Fruit fly (Drosophila melanogaster) whole organism, embryonic: ENCODE data around the gene mal.

Experiments used
- C15 ChIP-seq: fragments of 200-800 bp; sonication (Bioruptor generic); IDR thresholded peaks from 3 replicates; pipeline ENCODE4 v1.3.6; 2022; ENCODE audit warnings: missing biosample characterization, missing genetic modification characterization
- CG10274 ChIP-seq: fragments of 200-800 bp; sonication (Bioruptor generic); optimal IDR thresholded peaks from 3 replicates; lab custom pipeline; 2017; ENCODE audit warnings: missing biosample characterization, mild to moderate bottlenecking, missing genetic modification characterization
- CG11247 ChIP-seq: fragments of 200-800 bp; sonication (Bioruptor generic); IDR thresholded peaks from 2 replicates; pipeline ENCODE4 v1.3.6; 2022; ENCODE audit warnings: missing biosample characterization, missing genetic modification characterization
- CG1233 ChIP-seq: fragments of 200-800 bp; sonication (Bioruptor generic); optimal IDR thresholded peaks from 4 replicates; lab custom pipeline; 2018; ENCODE audit warnings: missing biosample characterization, mild to moderate bottlenecking, missing genetic modification characterization
- CG12744 ChIP-seq: fragments of 200-800 bp; sonication (Bioruptor generic); optimal IDR thresholded peaks from 2 replicates; lab custom pipeline; 2016; ENCODE audit warnings: missing biosample characterization, missing genetic modification characterization
- CG13123 ChIP-seq: fragments of 200-800 bp; sonication (Bioruptor generic); optimal IDR thresholded peaks from 2 replicates; lab custom pipeline; 2016; ENCODE audit warnings: missing biosample characterization, missing genetic modification characterization
- CG14014 ChIP-seq: fragments of 200-800 bp; sonication (Bioruptor generic); IDR thresholded peaks from 2 replicates; pipeline ENCODE4 v1.3.6; 2022; ENCODE audit warnings: missing biosample characterization, missing genetic modification characterization
- CG16779 ChIP-seq: fragments of 200-800 bp; sonication (Bioruptor generic); IDR thresholded peaks from 2 replicates; pipeline ENCODE4 v1.3.6; 2022; ENCODE audit warnings: missing biosample characterization, missing genetic modification characterization
- CG17802 ChIP-seq: fragments of 200-800 bp; sonication (Bioruptor generic); optimal IDR thresholded peaks from 2 replicates; lab custom pipeline; 2018; ENCODE audit warnings: missing biosample characterization, mild to moderate bottlenecking, missing genetic modification characterization, moderate library complexity
- CG17829 ChIP-seq: fragments of 200-800 bp; optimal IDR thresholded peaks from 2 replicates; lab custom pipeline; 2019; ENCODE audit warnings: missing biosample characterization, mild to moderate bottlenecking, missing genetic modification characterization, moderate library complexity
- CG18262 ChIP-seq: fragments of 200-800 bp; optimal IDR thresholded peaks from 3 replicates; lab custom pipeline; 2019; ENCODE audit warnings: missing biosample characterization, mild to moderate bottlenecking, missing genetic modification characterization, moderate library complexity
- CG30431 ChIP-seq: fragments of 200-800 bp; sonication (Bioruptor generic); optimal IDR thresholded peaks from 2 replicates; lab custom pipeline; 2017; ENCODE audit warnings: missing biosample characterization, missing genetic modification characterization
- CG3281 ChIP-seq: fragments of 200-800 bp; sonication (Bioruptor generic); optimal IDR thresholded peaks from 3 replicates; lab custom pipeline; 2017; ENCODE audit warnings: missing biosample characterization, mild to moderate bottlenecking, missing genetic modification characterization
- CG3407 ChIP-seq: fragments of 200-800 bp; sonication (Bioruptor generic); optimal IDR thresholded peaks from 2 replicates; lab custom pipeline; 2018; ENCODE audit warnings: missing biosample characterization, mild to moderate bottlenecking, missing genetic modification characterization
- CG3847 ChIP-seq: fragments of 200-800 bp; sonication (Bioruptor generic); IDR thresholded peaks from 2 replicates; pipeline ENCODE4 v1.3.6; 2022; ENCODE audit warnings: missing biosample characterization, missing genetic modification characterization
- CG4424 ChIP-seq: fragments of 200-800 bp; sonication (Bioruptor generic); optimal IDR thresholded peaks from 3 replicates; lab custom pipeline; 2016; ENCODE audit warnings: missing biosample characterization, missing genetic modification characterization
- CG6272 ChIP-seq: fragments of 200-800 bp; sonication (Bioruptor generic); IDR thresholded peaks from 2 replicates; pipeline ENCODE4 v1.3.6; 2022; ENCODE audit warnings: missing biosample characterization, missing genetic modification characterization
- CG7786 ChIP-seq: fragments of 200-800 bp; sonication (Bioruptor generic); optimal IDR thresholded peaks from 2 replicates; lab custom pipeline; 2016; ENCODE audit warnings: missing biosample characterization, missing genetic modification characterization
- CG8290 ChIP-seq, 3 experiments: fragments of 200-800 bp; sonication (Bioruptor generic); optimal IDR thresholded peaks; 2 replicates each; lab custom pipeline; 2016 to 2019; ENCODE audit warnings: missing biosample characterization in 3 of 3, missing genetic modification characterization in 3 of 3, mild to moderate bottlenecking in 2 of 3, moderate library complexity in 1 of 3
- CG8944 ChIP-seq: fragments of 200-800 bp; sonication (Bioruptor generic); optimal IDR thresholded peaks from 3 replicates; lab custom pipeline; 2016; ENCODE audit warnings: missing biosample characterization, missing genetic modification characterization
- Dbx ChIP-seq: fragments of 200-800 bp; sonication (Bioruptor generic); IDR thresholded peaks from 3 replicates; pipeline ENCODE4 v1.3.6; 2022; ENCODE audit warnings: missing biosample characterization, missing genetic modification characterization
- Dll ChIP-seq: fragments of 200-800 bp; sonication (Bioruptor generic); IDR thresholded peaks from 4 replicates; pipeline ENCODE4 v1.3.6; 2022; ENCODE audit warnings: missing biosample characterization, missing genetic modification characterization; ENCODE audit not compliant: partially characterized antibody
- Hr78 ChIP-seq, 2 experiments: fragments of 200-800 bp in 1 of 2; fragments of >200 bp in 1 of 2; sonication (Bioruptor generic) in 1 of 2; optimal IDR thresholded peaks; 2 replicates each; lab custom pipeline; 2017 to 2019; ENCODE audit warnings: missing biosample characterization in 2 of 2, missing genetic modification characterization in 2 of 2, mild to moderate bottlenecking in 1 of 2, moderate library complexity in 1 of 2
- MBD-R2 ChIP-seq: fragments of 200-800 bp; sonication (Bioruptor generic); IDR thresholded peaks from 2 replicates; pipeline ENCODE4 v1.3.6; 2022; ENCODE audit warnings: missing biosample characterization, missing genetic modification characterization
- Myb ChIP-seq: fragments of 200-800 bp; sonication (Bioruptor generic); optimal IDR thresholded peaks from 2 replicates; lab custom pipeline; 2016; ENCODE audit warnings: missing biosample characterization, missing genetic modification characterization
- Nf-YA ChIP-seq: fragments of 200-800 bp; sonication (Bioruptor generic); IDR thresholded peaks from 2 replicates; pipeline ENCODE4 v1.3.6; 2022; ENCODE audit warnings: missing biosample characterization, missing genetic modification characterization
- NfI ChIP-seq: fragments of 200-800 bp; sonication (Bioruptor generic); optimal IDR thresholded peaks from 3 replicates; lab custom pipeline; 2018; ENCODE audit warnings: missing biosample characterization, mild to moderate bottlenecking, missing genetic modification characterization, moderate library complexity
- Pdp1 ChIP-seq, 2 experiments: fragments of 200-800 bp; sonication (Bioruptor generic); optimal IDR thresholded peaks; 3 replicates each; lab custom pipeline; 2016; ENCODE audit warnings: missing biosample characterization in 2 of 2, missing genetic modification characterization in 2 of 2, mild to moderate bottlenecking in 1 of 2, moderate library complexity in 1 of 2
- Rfx ChIP-seq: fragments of 200-800 bp; sonication (Bioruptor generic); IDR thresholded peaks from 2 replicates; pipeline ENCODE4 v1.3.6; 2022; ENCODE audit warnings: missing biosample characterization, missing genetic modification characterization
- Side ChIP-seq: fragments of 200-800 bp; sonication (Bioruptor generic); optimal IDR thresholded peaks from 2 replicates; lab custom pipeline; 2016; ENCODE audit warnings: missing biosample characterization, missing genetic modification characterization
- Stat92E ChIP-seq, 3 experiments: fragments of >200 bp in 2 of 3; fragments of 200-800 bp in 1 of 3; sonication (Bioruptor generic) in 1 of 3; optimal IDR thresholded peaks; 2 replicates each; lab custom pipeline; 2017 to 2019; ENCODE audit warnings: missing biosample characterization in 3 of 3, missing genetic modification characterization in 3 of 3, mild to moderate bottlenecking in 1 of 3, moderate library complexity in 1 of 3
- ash1 ChIP-seq: fragments of 200-800 bp; sonication (Bioruptor generic); optimal IDR thresholded peaks from 2 replicates; lab custom pipeline; 2018; ENCODE audit warnings: missing biosample characterization, mild to moderate bottlenecking, missing genetic modification characterization
- az2 ChIP-seq: fragments of 200-800 bp; sonication (Bioruptor generic); optimal IDR thresholded peaks from 3 replicates; lab custom pipeline; 2016; ENCODE audit warnings: missing biosample characterization, missing genetic modification characterization
- cad ChIP-seq: fragments of >200 bp; optimal IDR thresholded peaks from 2 replicates; lab custom pipeline; 2017; ENCODE audit warnings: missing biosample characterization, missing genetic modification characterization
- corto ChIP-seq: fragments of 200-800 bp; sonication (Bioruptor generic); optimal IDR thresholded peaks from 2 replicates; lab custom pipeline; 2016; ENCODE audit warnings: missing biosample characterization, mild to moderate bottlenecking, missing genetic modification characterization, moderate library complexity
- lab ChIP-seq: fragments of 200-800 bp; sonication (Bioruptor generic); optimal IDR thresholded peaks from 3 replicates; lab custom pipeline; 2017; ENCODE audit warnings: missing biosample characterization, missing genetic modification characterization, mild to moderate bottlenecking, moderate library complexity, missing genetic modification reagents
- lov ChIP-seq, 2 experiments: fragments of 200-800 bp in 1 of 2; fragments of >200 bp in 1 of 2; sonication (Bioruptor generic) in 1 of 2; IDR thresholded peaks in 1 of 2; optimal IDR thresholded peaks in 1 of 2; 2 replicates in 1 of 2; 3 replicates in 1 of 2; pipeline versions ENCODE4 v1.3.6 to Lab custom; 2017 to 2022; ENCODE audit warnings: missing biosample characterization in 1 of 2, missing genetic modification characterization in 1 of 2
- mirr ChIP-seq: fragments of 200-800 bp; sonication (Bioruptor generic); optimal IDR thresholded peaks from 3 replicates; lab custom pipeline; 2018; ENCODE audit warnings: missing biosample characterization, mild to moderate bottlenecking, missing genetic modification characterization
- nmo ChIP-seq: fragments of 200-800 bp; sonication (Bioruptor generic); optimal IDR thresholded peaks from 2 replicates; lab custom pipeline; 2018; ENCODE audit warnings: missing biosample characterization, mild to moderate bottlenecking, missing genetic modification characterization, moderate library complexity
- onecut ChIP-seq: fragments of 200-800 bp; sonication (Bioruptor generic); IDR thresholded peaks from 2 replicates; pipeline ENCODE4 v1.3.6; 2022; ENCODE audit warnings: missing biosample characterization, missing genetic modification characterization
- prd ChIP-seq, 3 experiments: fragments of >200 bp in 2 of 3; fragments of 200-800 bp in 1 of 3; sonication (Bioruptor generic) in 1 of 3; optimal IDR thresholded peaks in 2 of 3; IDR thresholded peaks in 1 of 3; 2 replicates in 2 of 3; 3 replicates in 1 of 3; pipeline versions ENCODE4 v1.3.6 to Lab custom; 2017 to 2022; ENCODE audit warnings: missing biosample characterization in 1 of 3, missing genetic modification characterization in 1 of 3
- ranshi ChIP-seq: fragments of 200-800 bp; sonication (Bioruptor generic); IDR thresholded peaks from 2 replicates; pipeline ENCODE4 v1.3.6; 2022; ENCODE audit warnings: missing biosample characterization, missing genetic modification characterization
- salm ChIP-seq: fragments of 200-800 bp; sonication (Bioruptor generic); optimal IDR thresholded peaks from 2 replicates; lab custom pipeline; 2018; ENCODE audit warnings: missing biosample characterization, mild to moderate bottlenecking, missing genetic modification characterization
- unpg ChIP-seq: fragments of 200-800 bp; sonication (Bioruptor generic); optimal IDR thresholded peaks from 3 replicates; lab custom pipeline; 2018; ENCODE audit warnings: missing biosample characterization, mild to moderate bottlenecking, missing genetic modification characterization, moderate library complexity
- wdn ChIP-seq: fragments of 200-800 bp; sonication (Bioruptor generic); IDR thresholded peaks from 2 replicates; pipeline ENCODE4 v1.3.6; 2022; ENCODE audit warnings: missing biosample characterization, missing genetic modification characterization
- zen2 ChIP-seq: fragments of 200-800 bp; sonication (Bioruptor generic); IDR thresholded peaks from 3 replicates; pipeline ENCODE4 v1.3.6; 2022; ENCODE audit warnings: missing biosample characterization, missing genetic modification characterization; ENCODE audit not compliant: partially characterized antibody
- zfh1 ChIP-seq: fragments of 200-800 bp; sonication (Bioruptor generic); IDR thresholded peaks from 3 replicates; pipeline ENCODE4 v1.3.6; 2022; ENCODE audit warnings: missing biosample characterization, missing genetic modification characterization

mal gene

dm6 chrX:20394066-20394913, 35.2 kb upstream of the mal start, which contains the start of gene HERC2 (continued):
- TF ChIP-seq prd (optimal IDR thresholded peaks at IDR 0.05; lab: Kevin White, UChicago) = no peak
- TF ChIP-seq prd (GFP tag; IDR thresholded peaks at IDR 0.05; lab: Robert Waterston, UW) = peak; percentile 77
- TF ChIP-seq CG11247 = peak; percentile 57
- 0 out of 3 replicates have a peak, but pooled peaks have one; percentile 10 for TF ChIP-seq C15 (GFP tag; lab: Robert Waterston, UW)
- TF ChIP-seq CG7786 = peak; percentile 67
- peak; percentile 45 for TF ChIP-seq nmo (GFP tag; lab: Kevin White, UChicago)
- peak; percentile 44 for TF ChIP-seq Side (GFP tag; lab: Kevin White, UChicago)
- no peak for TF ChIP-seq mirr (GFP tag; lab: Kevin White, UChicago)
- TF ChIP-seq az2 (GFP tag; lab: Kevin White, UChicago) = no peak
- no peak for TF ChIP-seq CG10274 (GFP tag; lab: Kevin White, UChicago)
- TF ChIP-seq CG8290 (GFP tag; optimal IDR thresholded peaks at IDR 0.05; lab: Kevin White, UChicago) = no peak
- no peak for TF ChIP-seq CG8290 (tag; optimal IDR thresholded peaks at IDR 0.05; lab: Kevin White, UChicago)
- TF ChIP-seq CG4424 (GFP tag; lab: Kevin White, UChicago) = no peak
- no peak for TF ChIP-seq corto (GFP tag; lab: Kevin White, UChicago)
- TF ChIP-seq salm (tag; lab: Kevin White, UChicago) = no peak
- TF ChIP-seq zfh1 (GFP tag; lab: Robert Waterston, UW) = peak; percentile 50; the same call in 1 of the 3 replicates
- no peak for TF ChIP-seq CG17829
- TF ChIP-seq cad (GFP tag; lab: Kevin White, UChicago) = no peak
- no peak for TF ChIP-seq Nf-YA
- peak; percentile 67 for TF ChIP-seq CG6272 (GFP tag; lab: Robert Waterston, UW)
- TF ChIP-seq Rfx (GFP tag; lab: Robert Waterston, UW) = peak; percentile 81
- TF ChIP-seq Myb (GFP tag; lab: Kevin White, UChicago) = peak; percentile 69
- no peak for TF ChIP-seq lab (GFP tag; lab: Kevin White, UChicago)
- peak; percentile 9 for TF ChIP-seq CG12744 (GFP tag; lab: Kevin White, UChicago)
- 0 out of 2 replicates have a peak, but pooled peaks have one; percentile 24 for TF ChIP-seq CG14014 (GFP tag; lab: Robert Waterston, UW)
- TF ChIP-seq zen2 = peak; percentile 90
- no peak for TF ChIP-seq CG3281 (GFP tag; lab: Kevin White, UChicago)
- peak; percentile 29 for TF ChIP-seq CG8944 (GFP tag; lab: Kevin White, UChicago)
- peak; percentile 0 for TF ChIP-seq CG30431 (GFP tag; lab: Kevin White, UChicago)
- TF ChIP-seq Pdp1 (GFP tag; optimal IDR thresholded peaks at IDR 0.05; lab: Kevin White, UChicago) = peak; percentile 57 to 62
- no peak for TF ChIP-seq CG13123
- no peak for TF ChIP-seq wdn (GFP tag; lab: Robert Waterston, UW)
- TF ChIP-seq unpg (GFP tag; lab: Kevin White, UChicago) = no peak
- TF ChIP-seq ranshi (GFP tag; lab: Robert Waterston, UW) = no peak; the same call in 1 of the 2 replicates
- TF ChIP-seq CG16779 (GFP tag; lab: Robert Waterston, UW) = no peak
- TF ChIP-seq Dll = peak; percentile 79
- TF ChIP-seq CG18262 (tag; lab: Kevin White, UChicago) = no peak
- TF ChIP-seq NfI (GFP tag; lab: Kevin White, UChicago) = peak; percentile 22
- TF ChIP-seq lov (optimal IDR thresholded peaks at IDR 0.05; lab: Kevin White, UChicago) = no peak
- TF ChIP-seq lov (GFP tag; IDR thresholded peaks at IDR 0.05; lab: Robert Waterston, UW) = no peak
- TF ChIP-seq CG3847 (GFP tag; lab: Robert Waterston, UW) = peak; percentile 40; the same call in 1 of the 2 replicates
- TF ChIP-seq CG3407 (GFP tag; lab: Kevin White, UChicago) = no peak
- TF ChIP-seq Dbx (GFP tag; lab: Robert Waterston, UW) = peak; percentile 55
- TF ChIP-seq onecut (GFP tag; lab: Robert Waterston, UW) = no peak; the same call in 1 of the 2 replicates
- no peak for TF ChIP-seq Hr78 (GFP tag; optimal IDR thresholded peaks at IDR 0.05; lab: Kevin White, UChicago)
- TF ChIP-seq CG1233 (GFP tag; lab: Kevin White, UChicago) = no peak
- TF ChIP-seq Stat92E (GFP tag; optimal IDR thresholded peaks at IDR 0.05; lab: Kevin White, UChicago) = no peak
- TF ChIP-seq MBD-R2 (GFP tag; lab: Robert Waterston, UW) = peak; percentile 72
- no peak for TF ChIP-seq ash1
- peak; percentile 46 for TF ChIP-seq CG17802 (tag; lab: Kevin White, UChicago)
